ENCODE assay signal across 1 fruit fly cellular context in the genomic region with DNA sequence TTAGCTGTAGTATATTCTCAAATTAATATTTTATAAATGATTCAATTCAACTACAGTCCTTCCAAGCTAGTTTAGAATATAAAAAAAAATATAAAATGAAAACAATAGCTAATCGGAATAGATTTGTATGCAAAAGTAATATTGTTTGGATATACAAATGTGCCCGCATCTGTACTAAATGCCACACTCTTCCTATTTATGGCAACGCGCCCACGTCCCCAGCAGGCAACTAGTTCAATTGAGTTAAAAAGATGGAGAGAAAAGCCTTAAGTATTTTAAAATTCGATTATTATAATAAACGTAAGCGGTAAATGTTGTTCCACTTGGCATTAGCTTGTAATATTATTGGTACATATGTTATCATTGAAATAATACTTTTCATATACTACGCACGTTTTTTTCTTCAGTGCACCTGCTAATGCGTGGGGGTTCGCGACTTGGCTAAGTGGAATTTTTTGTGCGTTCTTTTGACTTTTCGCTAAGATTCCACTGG.
TF ChIP-seq lines count a peak whose summit lies in the region.

No protein-coding gene starts in this region.

TF ChIP-seq in whole organism, embryonic, 481 proteins besides CTCF, POLR2A, EP300 and RAD21 (continued from another document and continues in another):
- peak; percentile 64 for TF ChIP-seq CG12942 (GFP tag; optimal IDR thresholded peaks at IDR 0.05; lab: Kevin White, UChicago)
- TF ChIP-seq CG10366 (GFP tag; IDR thresholded peaks at IDR 0.05; lab: Robert Waterston, UW) = peak; percentile 41; the same call in 1 of the 2 replicates
- peak; percentile 53 for TF ChIP-seq lab (GFP tag; optimal IDR thresholded peaks at IDR 0.05; lab: Kevin White, UChicago)
- TF ChIP-seq CG8944 (GFP tag; optimal IDR thresholded peaks at IDR 0.05; lab: Kevin White, UChicago) = peak; percentile 28
- peak; percentile 81 for TF ChIP-seq unpg (GFP tag; optimal IDR thresholded peaks at IDR 0.05; lab: Kevin White, UChicago)
- TF ChIP-seq CG17186 (GFP tag; optimal IDR thresholded peaks at IDR 0.05; lab: Kevin White, UChicago) = no peak
- TF ChIP-seq D19B (GFP tag; optimal IDR thresholded peaks at IDR 0.05; lab: Kevin White, UChicago) = peak; percentile 25
- no peak for TF ChIP-seq Hr39 (optimal IDR thresholded peaks at IDR 0.05; lab: Kevin White, UChicago)
- no peak for TF ChIP-seq CG7357 (GFP tag; IDR thresholded peaks at IDR 0.05; lab: Robert Waterston, UW)
- peak; percentile 49 for TF ChIP-seq CG10147 (GFP tag; optimal IDR thresholded peaks at IDR 0.05; lab: Kevin White, UChicago)
- TF ChIP-seq CG13894 (tag; optimal IDR thresholded peaks at IDR 0.05; lab: Kevin White, UChicago) = no peak
- TF ChIP-seq Taf1 (GFP tag; IDR thresholded peaks at IDR 0.05; lab: Robert Waterston, UW) = no peak
- peak; percentile 63 for TF ChIP-seq sd (tag; optimal IDR thresholded peaks at IDR 0.05; lab: Kevin White, UChicago)
- peak; percentile 69 for TF ChIP-seq Abd-B (GFP tag; optimal IDR thresholded peaks at IDR 0.05; lab: Kevin White, UChicago)
- no peak for TF ChIP-seq fru (optimal IDR thresholded peaks at IDR 0.05; lab: Kevin White, UChicago)
- peak; percentile 72 for TF ChIP-seq bcd (GFP tag; optimal IDR thresholded peaks at IDR 0.05; lab: Kevin White, UChicago)
- no peak for TF ChIP-seq amos (GFP tag; IDR thresholded peaks at IDR 0.05; lab: Robert Waterston, UW; ENCODE audit: partially characterized antibody)
- peak; percentile 54 for TF ChIP-seq mam (GFP tag; optimal IDR thresholded peaks at IDR 0.05; lab: Kevin White, UChicago)
- peak; percentile 41 for TF ChIP-seq CG9817 (tag; optimal IDR thresholded peaks at IDR 0.05; lab: Kevin White, UChicago)
- peak; percentile 60 for TF ChIP-seq Blimp-1 (GFP tag; optimal IDR thresholded peaks at IDR 0.05; lab: Kevin White, UChicago)
- no peak for TF ChIP-seq Doc3 (GFP tag; IDR thresholded peaks at IDR 0.05; lab: Robert Waterston, UW; ENCODE audit: partially characterized antibody)
- TF ChIP-seq run (tag; optimal IDR thresholded peaks at IDR 0.05; lab: Kevin White, UChicago) = no peak
- no peak for TF ChIP-seq CG6791 (GFP tag; IDR thresholded peaks at IDR 0.05; lab: Robert Waterston, UW; ENCODE audit: partially characterized antibody)
- TF ChIP-seq gcm2 (GFP tag; optimal IDR thresholded peaks at IDR 0.05; lab: Kevin White, UChicago) = peak; percentile 25
- TF ChIP-seq pb (GFP tag; optimal IDR thresholded peaks at IDR 0.05; lab: Kevin White, UChicago) = no peak
- peak; percentile 53; the same call in 1 of the 2 replicates for TF ChIP-seq sisA (GFP tag; IDR thresholded peaks at IDR 0.05; lab: Robert Waterston, UW)
- no peak for TF ChIP-seq sug (tag; optimal IDR thresholded peaks at IDR 0.05; lab: Kevin White, UChicago)
- TF ChIP-seq oc (tag; optimal IDR thresholded peaks at IDR 0.05; lab: Kevin White, UChicago) = peak; percentile 59
- TF ChIP-seq sna (GFP tag; IDR thresholded peaks at IDR 0.05; lab: Robert Waterston, UW; ENCODE audit: partially characterized antibody) = no peak
- TF ChIP-seq odd (GFP tag; optimal IDR thresholded peaks at IDR 0.05; lab: Kevin White, UChicago) = peak; percentile 61
- no peak for TF ChIP-seq Hand (GFP tag; optimal IDR thresholded peaks at IDR 0.05; lab: Kevin White, UChicago)
- TF ChIP-seq ewg (GFP tag; optimal IDR thresholded peaks at IDR 0.05; lab: Kevin White, UChicago) = peak; percentile 60
- peak; percentile 65 for TF ChIP-seq CG3847 (GFP tag; IDR thresholded peaks at IDR 0.05; lab: Robert Waterston, UW)
- no peak for TF ChIP-seq Scr (GFP tag; IDR thresholded peaks at IDR 0.05; lab: Robert Waterston, UW; ENCODE audit: partially characterized antibody)
- peak; percentile 14 for TF ChIP-seq CG12071 (GFP tag; optimal IDR thresholded peaks at IDR 0.05; lab: Kevin White, UChicago)
- peak; percentile 88 for TF ChIP-seq tio (GFP tag; optimal IDR thresholded peaks at IDR 0.05; lab: Kevin White, UChicago)
- TF ChIP-seq Camta (GFP tag; optimal IDR thresholded peaks at IDR 0.05; lab: Kevin White, UChicago) = peak; percentile 47
- TF ChIP-seq emc (GFP tag; optimal IDR thresholded peaks at IDR 0.05; lab: Kevin White, UChicago) = peak; percentile 27
- TF ChIP-seq CG11695 (GFP tag; IDR thresholded peaks at IDR 0.05; lab: Robert Waterston, UW) = peak; percentile 51; the same call in 2 of the 3 replicates
- TF ChIP-seq repo (GFP tag; optimal IDR thresholded peaks at IDR 0.05; lab: Kevin White, UChicago) = no peak
- peak; percentile 52 for TF ChIP-seq CG12155 (GFP tag; optimal IDR thresholded peaks at IDR 0.05; lab: Kevin White, UChicago)
- TF ChIP-seq vvl (GFP tag; IDR thresholded peaks at IDR 0.05; lab: Robert Waterston, UW) = no peak; the same call in 1 of the 2 replicates
- TF ChIP-seq psq (GFP tag; optimal IDR thresholded peaks at IDR 0.05; lab: Kevin White, UChicago) = no peak
- TF ChIP-seq Aef1 (GFP tag; IDR thresholded peaks at IDR 0.05; lab: Robert Waterston, UW) = peak; percentile 42; the same call in 1 of the 3 replicates
- TF ChIP-seq CG14667 (GFP tag; IDR thresholded peaks at IDR 0.05; lab: Robert Waterston, UW) = no peak
- no peak for TF ChIP-seq CG10959 (GFP tag; IDR thresholded peaks at IDR 0.05; lab: Robert Waterston, UW)
- peak; percentile 58 for TF ChIP-seq CG18476 (GFP tag; optimal IDR thresholded peaks at IDR 0.05; lab: Kevin White, UChicago)
- TF ChIP-seq sr (GFP tag; IDR thresholded peaks at IDR 0.05; lab: Robert Waterston, UW) = peak; percentile 86
- peak; percentile 41 for TF ChIP-seq CG17829 (tag; optimal IDR thresholded peaks at IDR 0.05; lab: Kevin White, UChicago)
- no peak for TF ChIP-seq zen (tag; optimal IDR thresholded peaks at IDR 0.05; lab: Kevin White, UChicago)
- no peak for TF ChIP-seq Optix (GFP tag; IDR thresholded peaks at IDR 0.05; lab: Robert Waterston, UW)
- no peak for TF ChIP-seq nom (GFP tag; optimal IDR thresholded peaks at IDR 0.05; lab: Kevin White, UChicago)
- TF ChIP-seq Dref (GFP tag; IDR thresholded peaks at IDR 0.05; lab: Robert Waterston, UW) = no peak
- TF ChIP-seq CG18599 (GFP tag; optimal IDR thresholded peaks at IDR 0.05; lab: Kevin White, UChicago) = peak; percentile 61
- TF ChIP-seq slbo (GFP tag; IDR thresholded peaks at IDR 0.05; lab: Robert Waterston, UW) = peak; percentile 73
- TF ChIP-seq D (optimal IDR thresholded peaks at IDR 0.05; lab: Kevin White, UChicago) = no peak
- peak; percentile 59 for TF ChIP-seq D (GFP tag; optimal IDR thresholded peaks at IDR 0.05; lab: Kevin White, UChicago)
- TF ChIP-seq luna (GFP tag; optimal IDR thresholded peaks at IDR 0.05; lab: Kevin White, UChicago) = no peak
- TF ChIP-seq CG12659 (GFP tag; optimal IDR thresholded peaks at IDR 0.05; lab: Kevin White, UChicago) = peak; percentile 64
- peak; percentile 35 for TF ChIP-seq Antp (GFP tag; optimal IDR thresholded peaks at IDR 0.05; lab: Kevin White, UChicago)
- TF ChIP-seq Hey (tag; optimal IDR thresholded peaks at IDR 0.05; lab: Kevin White, UChicago) = no peak
- peak; percentile 43 for TF ChIP-seq dmrt11E (tag; optimal IDR thresholded peaks at IDR 0.05; lab: Kevin White, UChicago)
- 0 out of 2 replicates have a peak, but pooled peaks have one; percentile 24 for TF ChIP-seq CG6272 (GFP tag; IDR thresholded peaks at IDR 0.05; lab: Robert Waterston, UW)
- peak; percentile 63 for TF ChIP-seq lmd (GFP tag; IDR thresholded peaks at IDR 0.05; lab: Robert Waterston, UW)
- peak; percentile 38; the same call in 1 of the 2 replicates for TF ChIP-seq al (GFP tag; IDR thresholded peaks at IDR 0.05; lab: Robert Waterston, UW)
- TF ChIP-seq ftz-f1 (GFP tag; optimal IDR thresholded peaks at IDR 0.05; lab: Kevin White, UChicago) = no peak
- TF ChIP-seq CG2129 (GFP tag; IDR thresholded peaks at IDR 0.05; lab: Robert Waterston, UW; ENCODE audit: partially characterized antibody) = no peak
- peak; percentile 35 for TF ChIP-seq gro (GFP tag; optimal IDR thresholded peaks at IDR 0.05; lab: Kevin White, UChicago)
- no peak for TF ChIP-seq HmgD (GFP tag; optimal IDR thresholded peaks at IDR 0.05; lab: Kevin White, UChicago)
- TF ChIP-seq ind (GFP tag; optimal IDR thresholded peaks at IDR 0.05; lab: Kevin White, UChicago) = peak; percentile 59
- peak; percentile 87 for TF ChIP-seq CG11504 (tag; optimal IDR thresholded peaks at IDR 0.05; lab: Kevin White, UChicago)
- TF ChIP-seq CG12769 (tag; optimal IDR thresholded peaks at IDR 0.05; lab: Kevin White, UChicago) = peak; percentile 44
- peak; percentile 56 for TF ChIP-seq Chrac-16 (GFP tag; optimal IDR thresholded peaks at IDR 0.05; lab: Kevin White, UChicago)
- TF ChIP-seq trh (GFP tag; optimal IDR thresholded peaks at IDR 0.05; lab: Kevin White, UChicago) = peak; percentile 42
- peak; percentile 11 for TF ChIP-seq Dad (GFP tag; optimal IDR thresholded peaks at IDR 0.05; lab: Kevin White, UChicago)
- no peak for TF ChIP-seq bowl (GFP tag; IDR thresholded peaks at IDR 0.05; lab: Robert Waterston, UW)
- TF ChIP-seq CG8388 (GFP tag; optimal IDR thresholded peaks at IDR 0.05; lab: Kevin White, UChicago) = peak; percentile 77
- peak; percentile 58 for TF ChIP-seq Asciz (GFP tag; optimal IDR thresholded peaks at IDR 0.05; lab: Kevin White, UChicago)
- peak; percentile 70 for TF ChIP-seq CG17568 (GFP tag; optimal IDR thresholded peaks at IDR 0.05; lab: Kevin White, UChicago)
- TF ChIP-seq kni (GFP tag; optimal IDR thresholded peaks at IDR 0.05; lab: Kevin White, UChicago) = no peak
- TF ChIP-seq Mes4 (GFP tag; optimal IDR thresholded peaks at IDR 0.05; lab: Kevin White, UChicago) = no peak
- TF ChIP-seq sens (GFP tag; lab: Kevin White, UChicago) = peak; percentile 94
- no peak; the same call in 1 of the 2 replicates for TF ChIP-seq Lim3 (GFP tag; IDR thresholded peaks at IDR 0.05; lab: Robert Waterston, UW)
- TF ChIP-seq CG13123 (GFP tag; optimal IDR thresholded peaks at IDR 0.05; lab: Kevin White, UChicago) = peak; percentile 9
- peak; percentile 33 for TF ChIP-seq cato (GFP tag; optimal IDR thresholded peaks at IDR 0.05; lab: Kevin White, UChicago; ENCODE audit: borderline replicate concordance)
- TF ChIP-seq CG2678 (tag; optimal IDR thresholded peaks at IDR 0.05; lab: Kevin White, UChicago) = peak; percentile 85
- no peak for TF ChIP-seq CHES-1-like (GFP tag; optimal IDR thresholded peaks at IDR 0.05; lab: Kevin White, UChicago)
- 0 out of 2 replicates have a peak, but pooled peaks have one; percentile 23 for TF ChIP-seq Ada2b (GFP tag; IDR thresholded peaks at IDR 0.05; lab: Robert Waterston, UW)
- TF ChIP-seq ara (GFP tag; IDR thresholded peaks at IDR 0.05; lab: Robert Waterston, UW) = no peak
- peak; percentile 55 for TF ChIP-seq CG4820 (GFP tag; optimal IDR thresholded peaks at IDR 0.05; lab: Kevin White, UChicago)
- peak; percentile 78 for TF ChIP-seq CG10979 (tag; optimal IDR thresholded peaks at IDR 0.05; lab: Kevin White, UChicago)
- peak; percentile 82 for TF ChIP-seq CG12391 (tag; optimal IDR thresholded peaks at IDR 0.05; lab: Kevin White, UChicago)
- peak; percentile 81 for TF ChIP-seq CG18262 (tag; optimal IDR thresholded peaks at IDR 0.05; lab: Kevin White, UChicago)
- TF ChIP-seq gfzf (GFP tag; optimal IDR thresholded peaks at IDR 0.05; lab: Kevin White, UChicago) = no peak
- TF ChIP-seq sqz (GFP tag; optimal IDR thresholded peaks at IDR 0.05; lab: Kevin White, UChicago) = peak; percentile 5
- TF ChIP-seq btn (GFP tag; optimal IDR thresholded peaks at IDR 0.05; lab: Kevin White, UChicago) = no peak
- TF ChIP-seq da (GFP tag; optimal IDR thresholded peaks at IDR 0.05; lab: Kevin White, UChicago) = no peak
- no peak for TF ChIP-seq CG33213 (GFP tag; optimal IDR thresholded peaks at IDR 0.05; lab: Kevin White, UChicago)
- TF ChIP-seq gsb (GFP tag; IDR thresholded peaks at IDR 0.05; lab: Robert Waterston, UW) = no peak
- peak; percentile 3 for TF ChIP-seq CG16863 (GFP tag; optimal IDR thresholded peaks at IDR 0.05; lab: Kevin White, UChicago)
- peak; percentile 83 for TF ChIP-seq CG7839 (tag; optimal IDR thresholded peaks at IDR 0.05; lab: Kevin White, UChicago)
- no peak for TF ChIP-seq CG16813 (GFP tag; IDR thresholded peaks at IDR 0.05; lab: Robert Waterston, UW; ENCODE audit: partially characterized antibody)
- peak; percentile 23; the same call in 1 of the 2 replicates for TF ChIP-seq E2f1 (GFP tag; IDR thresholded peaks at IDR 0.05; lab: Robert Waterston, UW)
- no peak for TF ChIP-seq CG12744 (GFP tag; optimal IDR thresholded peaks at IDR 0.05; lab: Kevin White, UChicago)
- TF ChIP-seq CG8478 (optimal IDR thresholded peaks at IDR 0.05; lab: Kevin White, UChicago) = no peak
- peak; percentile 59 for TF ChIP-seq gcm (GFP tag; optimal IDR thresholded peaks at IDR 0.05; lab: Kevin White, UChicago)
- peak; percentile 49 for TF ChIP-seq gsb-n (tag; optimal IDR thresholded peaks at IDR 0.05; lab: Kevin White, UChicago)
- peak in 1 of 3 experiments; percentile 48 for TF ChIP-seq Stat92E (GFP tag; optimal IDR thresholded peaks at IDR 0.05; lab: Kevin White, UChicago)
- peak in 1 of 2 experiments; percentile 81 for TF ChIP-seq bsh (GFP tag; optimal IDR thresholded peaks at IDR 0.05; lab: Kevin White, UChicago)
- peak; percentile 17 for TF ChIP-seq CG10274 (GFP tag; optimal IDR thresholded peaks at IDR 0.05; lab: Kevin White, UChicago)
- TF ChIP-seq CG7372 (GFP tag; IDR thresholded peaks at IDR 0.05; lab: Robert Waterston, UW) = no peak
- TF ChIP-seq tgo (GFP tag; IDR thresholded peaks at IDR 0.05; lab: Robert Waterston, UW) = peak; percentile 42; the same call in 2 of the 3 replicates
- no peak for TF ChIP-seq MBD-R2 (GFP tag; IDR thresholded peaks at IDR 0.05; lab: Robert Waterston, UW)
- peak; percentile 57 for TF ChIP-seq Meics (GFP tag; optimal IDR thresholded peaks at IDR 0.05; lab: Kevin White, UChicago)
- TF ChIP-seq Bgb (GFP tag; IDR thresholded peaks at IDR 0.05; lab: Robert Waterston, UW; ENCODE audit: partially characterized antibody) = no peak
- no peak for TF ChIP-seq corto (GFP tag; optimal IDR thresholded peaks at IDR 0.05; lab: Kevin White, UChicago)
- TF ChIP-seq CG4617 (GFP tag; optimal IDR thresholded peaks at IDR 0.05; lab: Kevin White, UChicago; ENCODE audit: borderline replicate concordance) = no peak
- peak; percentile 85 for TF ChIP-seq CoRest (tag; optimal IDR thresholded peaks at IDR 0.05; lab: Kevin White, UChicago)
- no peak for TF ChIP-seq CG1832 (GFP tag; optimal IDR thresholded peaks at IDR 0.05; lab: Kevin White, UChicago)
- TF ChIP-seq Sry-δ (GFP tag; optimal IDR thresholded peaks at IDR 0.05; lab: Kevin White, UChicago) = no peak
- peak; percentile 72 for TF ChIP-seq CG13775 (GFP tag; optimal IDR thresholded peaks at IDR 0.05; lab: Kevin White, UChicago)
- no peak for TF ChIP-seq Trl (optimal IDR thresholded peaks at IDR 0.05; lab: Kevin White, UChicago)
- TF ChIP-seq Trl (GFP tag; optimal IDR thresholded peaks at IDR 0.05; lab: Kevin White, UChicago) = peak; percentile 20
- no peak for TF ChIP-seq CG17802 (tag; optimal IDR thresholded peaks at IDR 0.05; lab: Kevin White, UChicago)
- TF ChIP-seq salm (tag; optimal IDR thresholded peaks at IDR 0.05; lab: Kevin White, UChicago) = peak; percentile 55
